Worm (Caenorhabditis elegans) whole organism, early embryonic: ENCODE measurements around the gene srx-134.

Experiments
- B0310.2 ChIP-seq: sonication (generic microtip); optimal IDR thresholded peaks from 2 replicates; lab custom pipeline; 2016; ENCODE audit warnings: mild to moderate bottlenecking, missing genetic modification characterization, missing compliant biosample characterization
- F13C5.2 ChIP-seq: sonication (generic microtip); optimal IDR thresholded peaks from 2 replicates; lab custom pipeline; 2017; ENCODE audit warnings: mild to moderate bottlenecking, missing genetic modification characterization, inconsistent platforms, missing compliant biosample characterization
- aly-1 ChIP-seq: sonication (generic microtip); optimal IDR thresholded peaks from 2 replicates; lab custom pipeline; 2016; ENCODE audit warnings: missing genetic modification characterization, missing compliant biosample characterization
- ama-1 ChIP-seq: fragments of 150-350 bp; optimal IDR thresholded peaks from 2 replicates; lab custom pipeline; 2014
- ceh-36 ChIP-seq: sonication (generic microtip); optimal IDR thresholded peaks from 2 replicates; lab custom pipeline; 2016; ENCODE audit warnings: missing genetic modification characterization, inconsistent platforms, missing compliant biosample characterization
- tbx-11 ChIP-seq: fragments of 200-800 bp; sonication (Bioruptor generic); IDR thresholded peaks from 2 replicates; pipeline ENCODE4 v1.3.6; 2022; ENCODE audit warnings: missing genetic modification characterization, missing compliant biosample characterization

DNA sequence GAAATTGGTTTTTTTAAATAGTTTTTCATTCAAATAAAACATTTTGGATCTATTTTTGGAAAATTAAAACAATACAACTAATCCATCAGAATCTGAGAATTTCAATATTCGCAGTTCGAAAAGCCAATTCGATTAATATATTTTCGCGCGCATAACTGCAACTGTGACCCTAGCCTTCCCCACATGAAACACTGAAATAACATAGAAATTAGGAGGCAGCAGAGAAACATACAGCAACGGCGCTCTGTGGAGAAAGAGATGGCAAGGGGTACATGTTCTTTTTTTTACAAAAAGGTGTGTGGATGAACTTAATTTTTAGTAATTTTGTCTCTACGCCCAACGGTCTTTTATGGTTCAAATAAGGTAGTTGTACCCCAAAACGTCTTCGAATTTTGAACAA, 23.9 kb upstream of the srx-134 start:
- TF ChIP-seq ama-1 (lab: Kevin White, UChicago), result no peak
- TF ChIP-seq aly-1, result no peak
- no peak for TF ChIP-seq ceh-36 (tag; lab: Kevin White, UChicago)
- TF ChIP-seq tbx-11 (GFP tag; lab: Robert Waterston, UW), result no peak
- TF ChIP-seq F13C5.2 (tag; lab: Kevin White, UChicago), result no peak
- TF ChIP-seq B0310.2 (tag; lab: Kevin White, UChicago), result no peak
